Worm (Caenorhabditis elegans): Measurements from ENCODE around the gene pitr-5.

DNA sequence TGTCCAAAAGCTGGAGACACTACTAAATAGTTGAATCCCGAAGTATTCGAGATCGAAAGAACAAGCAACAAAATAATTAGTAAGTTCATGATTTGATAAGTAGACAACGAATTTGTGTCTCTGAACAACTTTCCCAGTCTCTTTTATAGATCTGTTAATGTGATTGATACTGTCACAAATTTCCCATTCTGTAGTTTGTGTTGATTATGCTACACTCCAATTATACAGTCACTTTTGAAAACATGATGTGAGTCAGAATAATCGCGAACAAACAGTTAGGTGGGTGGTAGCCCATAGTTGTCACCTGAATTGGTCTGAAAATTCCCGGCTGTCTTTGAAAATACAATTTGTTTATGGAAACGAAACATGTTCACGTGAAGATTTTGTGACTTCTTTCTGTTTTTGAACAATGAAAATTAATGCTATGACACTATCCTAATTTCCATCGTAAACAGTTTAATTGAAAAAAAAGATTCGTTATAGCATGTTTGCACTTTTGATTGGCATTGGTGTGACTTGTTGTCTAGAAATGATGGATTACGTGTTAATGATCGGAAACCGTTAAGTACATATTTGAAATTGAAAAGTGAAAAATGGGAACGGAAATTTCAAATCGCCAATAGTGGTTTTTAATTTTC, 21.1 kb upstream of the pitr-5 start, which contains the start of gene ugt-41:
- TF ChIP-seq pha-2 (tag; optimal IDR thresholded peaks at IDR 0.05) (no peak), pat-9 (tag; optimal IDR thresholded peaks at IDR 0.05) (no peak), ama-1 (optimal IDR thresholded peaks at IDR 0.05) (no peak), dmd-4 (tag; optimal IDR thresholded peaks at IDR 0.05; ENCODE audit: borderline replicate concordance) (no peak), pqm-1 (tag; optimal IDR thresholded peaks at IDR 0.05) (no peak), dve-1 (tag; optimal IDR thresholded peaks at IDR 0.05) (no peak)
